Worm (Caenorhabditis elegans) whole organism, L3 larva: ENCODE measurements around the gene C54D10.5.

Source experiments
- R02D3.7 ChIP-seq: fragments of 150-350 bp; optimal IDR thresholded peaks from 2 replicates; lab custom pipeline; 2014; ENCODE audit warnings: missing biosample characterization, missing genetic modification characterization
- ZK546.5 ChIP-seq: sonication (generic microtip); optimal IDR thresholded peaks from 2 replicates; lab custom pipeline; 2017; ENCODE audit warnings: missing biosample characterization, missing genetic modification characterization
- ama-1 ChIP-seq: fragments of 150-350 bp; optimal IDR thresholded peaks from 2 replicates; lab custom pipeline; 2018
- ceh-16 ChIP-seq: sonication (generic microtip); optimal IDR thresholded peaks from 2 replicates; lab custom pipeline; 2017; ENCODE audit warnings: missing biosample characterization, missing genetic modification characterization
- ceh-28 ChIP-seq: fragments of 150-350 bp; optimal IDR thresholded peaks from 2 replicates; lab custom pipeline; 2014; ENCODE audit warnings: missing biosample characterization, missing genetic modification reagents, missing genetic modification characterization
- ceh-9 ChIP-seq: sonication (generic microtip); optimal IDR thresholded peaks from 2 replicates; lab custom pipeline; 2018; ENCODE audit warnings: missing biosample characterization, missing genetic modification characterization
- daf-12 ChIP-seq: fragments of 150-350 bp; optimal IDR thresholded peaks from 2 replicates; lab custom pipeline; 2014; ENCODE audit warnings: missing biosample characterization, missing genetic modification reagents, missing genetic modification characterization
- egl-27 ChIP-seq: sonication (generic microtip); optimal IDR thresholded peaks from 4 replicates; lab custom pipeline; 2017; ENCODE audit warnings: missing biosample characterization, missing genetic modification reagents, missing genetic modification characterization
- egl-5 ChIP-seq: fragments of 150-350 bp; optimal IDR thresholded peaks from 2 replicates; lab custom pipeline; 2017; ENCODE audit warnings: missing biosample characterization, missing genetic modification reagents, missing genetic modification characterization, inconsistent platforms
- elt-1 ChIP-seq: fragments of 150-350 bp; optimal IDR thresholded peaks from 2 replicates; lab custom pipeline; 2014; ENCODE audit warnings: missing biosample characterization, missing genetic modification characterization
- elt-2 ChIP-seq: sonication (generic microtip); optimal IDR thresholded peaks from 2 replicates; lab custom pipeline; 2016; ENCODE audit warnings: missing genetic modification reagents, mild to moderate bottlenecking, missing genetic modification characterization, missing compliant biosample characterization
- elt-3 ChIP-seq, 3 experiments: fragments of 150-350 bp in 1 of 3; sonication (generic microtip) in 2 of 3; optimal IDR thresholded peaks; 2 replicates in 2 of 3; 4 replicates in 1 of 3; lab custom pipeline; 2014 to 2017; ENCODE audit warnings: missing biosample characterization in 3 of 3, missing genetic modification characterization in 3 of 3
- eor-1 ChIP-seq, 2 experiments: fragments of 150-350 bp; optimal IDR thresholded peaks; 2 replicates each; lab custom pipeline; 2014 to 2018; ENCODE audit warnings: missing biosample characterization in 2 of 2, missing genetic modification characterization in 2 of 2
- fkh-10 ChIP-seq: sonication (generic microtip); optimal IDR thresholded peaks from 2 replicates; lab custom pipeline; 2017; ENCODE audit warnings: missing biosample characterization, missing genetic modification reagents, missing genetic modification characterization
- fos-1 ChIP-seq: fragments of 150-350 bp; optimal IDR thresholded peaks from 2 replicates; lab custom pipeline; 2014; ENCODE audit warnings: missing biosample characterization, missing genetic modification characterization
- hmg-11 ChIP-seq: sonication (generic microtip); optimal IDR thresholded peaks from 2 replicates; lab custom pipeline; 2016; ENCODE audit warnings: missing genetic modification characterization, missing compliant biosample characterization
- jun-1 ChIP-seq: fragments of 150-350 bp; optimal IDR thresholded peaks from 2 replicates; lab custom pipeline; 2014; ENCODE audit warnings: missing biosample characterization, missing genetic modification reagents, missing genetic modification characterization
- lin-15B ChIP-seq: fragments of 150-350 bp; optimal IDR thresholded peaks from 2 replicates; lab custom pipeline; 2014; ENCODE audit warnings: missing biosample characterization, missing genetic modification characterization
- lin-39 ChIP-seq: fragments of 150-350 bp; optimal IDR thresholded peaks from 2 replicates; lab custom pipeline; 2018; ENCODE audit warnings: missing biosample characterization, missing genetic modification reagents, missing genetic modification characterization
- lsy-12 ChIP-seq: sonication (generic microtip); optimal IDR thresholded peaks from 2 replicates; lab custom pipeline; 2016; ENCODE audit warnings: mild to moderate bottlenecking, missing genetic modification characterization, missing compliant biosample characterization
- mml-1 ChIP-seq: fragments of 150-350 bp; sonication (generic microtip); optimal IDR thresholded peaks from 3 replicates; lab custom pipeline; 2014; ENCODE audit warnings: missing biosample characterization, missing genetic modification characterization
- nfya-1 ChIP-seq: sonication (generic microtip); optimal IDR thresholded peaks from 2 replicates; lab custom pipeline; 2017; ENCODE audit warnings: missing genetic modification characterization, mild to moderate bottlenecking, missing compliant biosample characterization, antibody characterized with exemption, moderate library complexity; ENCODE audit not compliant: insufficient read depth
- nhr-12 ChIP-seq: fragments of 150-350 bp; optimal IDR thresholded peaks from 2 replicates; lab custom pipeline; 2014; ENCODE audit warnings: missing biosample characterization, missing genetic modification characterization
- nhr-23 ChIP-seq: fragments of 150-350 bp; optimal IDR thresholded peaks from 2 replicates; lab custom pipeline; 2014; ENCODE audit warnings: missing biosample characterization, missing genetic modification reagents, missing genetic modification characterization
- nhr-237 ChIP-seq: fragments of 150-350 bp; optimal IDR thresholded peaks from 2 replicates; lab custom pipeline; 2014; ENCODE audit warnings: missing biosample characterization, missing genetic modification characterization
- nhr-25 ChIP-seq: sonication (generic microtip); optimal IDR thresholded peaks from 2 replicates; lab custom pipeline; 2017; ENCODE audit warnings: missing biosample characterization, missing genetic modification characterization
- nhr-28 ChIP-seq: fragments of 150-350 bp; optimal IDR thresholded peaks from 2 replicates; lab custom pipeline; 2014; ENCODE audit warnings: missing biosample characterization, missing genetic modification characterization
- nhr-43 ChIP-seq: sonication (generic microtip); optimal IDR thresholded peaks from 2 replicates; lab custom pipeline; 2016; ENCODE audit warnings: mild to moderate bottlenecking, missing genetic modification characterization, missing compliant biosample characterization; ENCODE audit not compliant: poor library complexity, severe bottlenecking
- nhr-76 ChIP-seq: fragments of 150-350 bp; sonication (generic microtip); optimal IDR thresholded peaks from 5 replicates; lab custom pipeline; 2014; ENCODE audit warnings: missing biosample characterization, missing genetic modification characterization
- nhr-77 ChIP-seq: fragments of 150-350 bp; optimal IDR thresholded peaks from 2 replicates; lab custom pipeline; 2014; ENCODE audit warnings: missing biosample characterization, missing genetic modification characterization
- pha-4 ChIP-seq: fragments of 150-350 bp; optimal IDR thresholded peaks from 2 replicates; lab custom pipeline; 2014; ENCODE audit warnings: missing biosample characterization, missing genetic modification reagents, missing genetic modification characterization
- pqm-1 ChIP-seq: fragments of 150-350 bp; optimal IDR thresholded peaks from 2 replicates; lab custom pipeline; 2017; ENCODE audit warnings: missing biosample characterization, missing genetic modification characterization, inconsistent platforms
- sea-2 ChIP-seq: fragments of 150-350 bp; sonication (generic microtip); optimal IDR thresholded peaks from 4 replicates; lab custom pipeline; 2014; ENCODE audit warnings: missing biosample characterization, missing genetic modification reagents, missing genetic modification characterization
- skn-1 ChIP-seq: fragments of 150-350 bp; optimal IDR thresholded peaks from 2 replicates; lab custom pipeline; 2014; ENCODE audit warnings: missing biosample characterization, missing genetic modification characterization
- snpc-4 ChIP-seq: fragments of 150-350 bp; optimal IDR thresholded peaks from 2 replicates; lab custom pipeline; 2014; ENCODE audit warnings: missing biosample characterization, missing genetic modification characterization
- unc-62 ChIP-seq: fragments of 150-350 bp; sonication (generic microtip); optimal IDR thresholded peaks from 4 replicates; lab custom pipeline; 2014; ENCODE audit warnings: missing biosample characterization, missing genetic modification reagents, missing genetic modification characterization
- zag-1 ChIP-seq: fragments of 150-350 bp; optimal IDR thresholded peaks from 2 replicates; lab custom pipeline; 2014; ENCODE audit warnings: missing biosample characterization, missing genetic modification characterization
- ztf-11 ChIP-seq: fragments of 150-350 bp; optimal IDR thresholded peaks from 2 replicates; lab custom pipeline; 2014; ENCODE audit warnings: missing biosample characterization, missing genetic modification characterization
- ztf-4 ChIP-seq: fragments of 150-350 bp; optimal IDR thresholded peaks from 2 replicates; lab custom pipeline; 2014; ENCODE audit warnings: missing biosample characterization, missing genetic modification characterization

C54D10.5 gene

DNA sequence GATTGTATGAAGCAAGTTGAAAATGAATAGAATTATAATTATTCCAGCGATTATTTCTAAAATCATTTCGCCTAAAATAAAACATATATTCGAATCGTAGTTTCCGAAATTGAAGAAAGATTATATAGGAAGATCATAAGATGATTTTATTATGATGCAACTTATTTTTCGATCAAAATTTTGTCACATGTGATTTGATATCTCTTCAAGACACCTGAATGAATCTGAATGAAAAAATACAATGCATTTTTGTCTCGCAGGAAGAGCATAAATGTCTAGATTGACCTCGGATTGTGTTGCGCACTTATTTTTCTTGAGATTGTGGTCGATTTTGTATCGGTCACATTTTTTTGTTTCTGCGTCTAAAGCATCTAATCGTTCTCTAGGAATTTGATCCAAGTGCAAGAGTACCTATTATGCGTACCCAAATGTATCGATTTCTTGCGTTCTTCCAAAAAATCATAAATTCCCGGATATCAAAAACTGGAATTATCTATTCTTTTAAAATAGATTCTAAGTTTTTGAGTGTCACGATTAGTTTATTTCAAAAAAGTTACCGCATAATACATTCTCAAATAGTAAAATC lies 18.6 kb upstream of the C54D10.5 start, which contains the start of gene hrg-2:
hrg-2 (minus strand) TSS at position 98 of the 586 bp plus-strand sequence.
- no peak for TF ChIP-seq hmg-11 (tag; lab: Kevin White, UChicago)
- TF ChIP-seq ama-1 = no peak
- TF ChIP-seq lsy-12 (tag; lab: Kevin White, UChicago) = no peak
- no peak for TF ChIP-seq ceh-9 (tag; lab: Kevin White, UChicago)
- no peak for TF ChIP-seq ztf-11
- no peak for TF ChIP-seq daf-12 (tag; lab: Kevin White, UChicago)
- no peak for TF ChIP-seq nhr-76
- TF ChIP-seq elt-3 (tag; optimal IDR thresholded peaks at IDR 0.05; lab: Kevin White, UChicago) = no peak
- no peak for TF ChIP-seq pha-4 (tag; lab: Kevin White, UChicago)
- no peak for TF ChIP-seq egl-27 (tag; lab: Kevin White, UChicago)
- TF ChIP-seq nhr-28 = no peak
- no peak for TF ChIP-seq nhr-12
- no peak for TF ChIP-seq snpc-4
- TF ChIP-seq, all 47 proteins: peak for 0

DNA sequence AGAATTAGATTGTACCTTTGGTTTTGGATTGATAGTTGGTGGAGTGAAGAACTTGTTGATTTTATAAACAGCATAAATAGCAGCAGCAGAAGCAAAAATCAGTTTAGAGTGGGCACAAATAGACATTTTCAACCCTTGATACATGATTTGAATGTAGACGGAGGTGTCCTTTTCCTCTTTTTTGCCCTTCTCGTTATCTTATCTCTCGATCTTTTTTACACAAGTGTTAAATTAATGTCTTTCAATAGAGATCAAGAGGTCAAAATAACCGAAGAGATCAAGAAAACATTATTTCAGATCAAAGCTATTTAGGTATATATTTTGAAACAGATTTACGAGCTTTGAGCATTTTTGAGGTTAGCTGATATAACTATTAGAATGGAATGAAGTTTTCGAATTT lies 17.2 kb upstream of the C54D10.5 start, which contains the start of gene cdr-7:
cdr-7 (minus strand) TSS at position 205 of the 400 bp plus-strand sequence.
- peak in 1 of 3 experiments; percentile 45 for TF ChIP-seq elt-3 (tag; optimal IDR thresholded peaks at IDR 0.05; lab: Kevin White, UChicago)
- TF ChIP-seq lsy-12 (tag; lab: Kevin White, UChicago) = no peak
- no peak for TF ChIP-seq pha-4 (tag; lab: Kevin White, UChicago)
- no peak for TF ChIP-seq ceh-9 (tag; lab: Kevin White, UChicago)
- no peak for TF ChIP-seq ceh-16
- TF ChIP-seq nhr-43 (tag; lab: Kevin White, UChicago) = no peak
- no peak for TF ChIP-seq egl-5 (tag; lab: Kevin White, UChicago)
- TF ChIP-seq sea-2 (GFP tag; lab: Kevin White, UChicago) = no peak
- no peak for TF ChIP-seq nfya-1 (tag; lab: Kevin White, UChicago)
- TF ChIP-seq lin-15B (tag; lab: Kevin White, UChicago) = no peak
- no peak for TF ChIP-seq jun-1
- TF ChIP-seq nhr-25 (tag; lab: Kevin White, UChicago) = peak; percentile 41
- TF ChIP-seq elt-1 (tag; lab: Kevin White, UChicago) = peak; percentile 89
- no peak for TF ChIP-seq nhr-76
- no peak for TF ChIP-seq nhr-237
- TF ChIP-seq ztf-11 = no peak

DNA sequence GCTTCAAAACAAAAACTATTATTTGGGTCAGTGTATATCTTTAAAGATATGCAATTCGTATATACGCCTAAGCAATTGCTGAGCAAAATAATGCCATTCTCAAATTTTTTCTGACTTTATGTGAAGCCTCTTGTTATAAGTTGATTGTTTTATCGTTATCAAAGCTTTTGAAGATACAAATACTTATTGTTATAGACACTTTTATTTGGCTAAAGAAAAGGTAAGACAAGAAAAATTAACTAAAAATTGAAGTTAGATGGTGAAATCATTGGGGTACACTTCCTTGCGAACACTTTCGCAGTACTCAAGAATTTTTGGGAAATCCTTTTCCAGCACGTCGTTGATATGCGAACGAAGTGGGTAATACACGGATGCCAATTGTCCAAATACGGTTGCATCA lies 16.8 kb upstream of the C54D10.5 start:
- TF ChIP-seq nhr-28 = no peak
- TF ChIP-seq nhr-12 = no peak
- no peak for TF ChIP-seq lin-39 (tag; lab: Kevin White, UChicago)
- no peak for TF ChIP-seq fkh-10
- TF ChIP-seq nhr-237 = no peak
- TF ChIP-seq lin-15B (tag; lab: Kevin White, UChicago) = no peak
- TF ChIP-seq ztf-4 (tag; lab: Kevin White, UChicago) = no peak
- TF ChIP-seq unc-62 = no peak
- no peak for TF ChIP-seq elt-3 (tag; optimal IDR thresholded peaks at IDR 0.05; lab: Kevin White, UChicago)
- no peak for TF ChIP-seq elt-2 (tag; lab: Kevin White, UChicago)
- TF ChIP-seq nhr-23 (tag; lab: Kevin White, UChicago) = no peak
- no peak for TF ChIP-seq nhr-77
- TF ChIP-seq R02D3.7 (tag; lab: Kevin White, UChicago) = no peak
- TF ChIP-seq egl-5 (tag; lab: Kevin White, UChicago) = no peak
- no peak for TF ChIP-seq fos-1 (tag; lab: Kevin White, UChicago)
- no peak for TF ChIP-seq snpc-4
- no peak for TF ChIP-seq ceh-9 (tag; lab: Kevin White, UChicago)

DNA sequence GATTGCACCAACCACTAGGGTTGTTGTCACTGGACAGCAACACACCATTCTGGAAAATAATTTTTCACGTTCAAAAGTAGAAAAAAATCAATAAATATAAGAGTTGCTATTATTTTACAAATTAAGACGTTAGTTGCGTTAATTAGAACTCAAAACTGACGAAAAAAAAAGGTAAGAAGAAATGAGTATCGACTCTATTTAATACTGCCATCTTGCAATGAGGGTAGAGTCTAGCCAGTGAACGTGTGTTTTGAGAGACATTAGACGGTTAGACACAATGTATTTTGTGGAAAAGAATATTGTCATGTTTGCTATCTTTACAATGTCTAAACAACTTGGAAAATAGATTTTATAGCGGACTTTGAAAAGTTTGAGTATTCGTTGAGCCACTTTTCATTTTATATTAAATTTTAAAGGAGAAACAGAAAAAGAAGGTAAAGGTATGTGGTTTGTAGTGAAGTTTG lies 15.5 kb upstream of the C54D10.5 start, which contains the start of gene cdr-6:
cdr-6 (minus strand) TSS at position 51 of the 464 bp plus-strand sequence.
- peak; percentile 9 for TF ChIP-seq nhr-23 (tag; lab: Kevin White, UChicago)
- TF ChIP-seq skn-1 = no peak
- no peak for TF ChIP-seq nhr-77
- no peak for TF ChIP-seq mml-1 (tag; lab: Kevin White, UChicago)
- peak; percentile 63 for TF ChIP-seq pqm-1
- TF ChIP-seq pha-4 (tag; lab: Kevin White, UChicago) = peak; percentile 61
- no peak for TF ChIP-seq ztf-11
- TF ChIP-seq elt-2 (tag; lab: Kevin White, UChicago) = peak; percentile 46
- TF ChIP-seq unc-62 = no peak
- TF ChIP-seq eor-1 (tag; optimal IDR thresholded peaks at IDR 0.05; lab: Kevin White, UChicago) = no peak
- no peak for TF ChIP-seq jun-1
- TF ChIP-seq lsy-12 (tag; lab: Kevin White, UChicago) = no peak
- TF ChIP-seq zag-1 = no peak
- no peak for TF ChIP-seq elt-1 (tag; lab: Kevin White, UChicago)
- no peak for TF ChIP-seq ZK546.5 (tag; lab: Kevin White, UChicago)
- TF ChIP-seq nhr-28 = no peak
- peak; percentile 28 for TF ChIP-seq ceh-28 (tag; lab: Kevin White, UChicago)
